Fruit fly (Drosophila melanogaster) whole organism: Measurements from ENCODE around the gene CG8064.

Source experiments
- CG8478 ChIP-seq: fragments of >200 bp; optimal IDR thresholded peaks from 2 replicates; lab custom pipeline; 2018; ENCODE audit warnings: inconsistent platforms
- Dll ChIP-seq: fragments of >200 bp; optimal IDR thresholded peaks from 2 replicates; lab custom pipeline; 2017
- EcR ChIP-seq, 2 experiments: fragments of >200 bp; optimal IDR thresholded peaks; 2 replicates each; lab custom pipeline; 2017; ENCODE audit warnings: missing biosample characterization in 2 of 2, missing genetic modification characterization in 2 of 2, missing genetic modification reagents in 2 of 2
- pan ChIP-seq: fragments of >200 bp; optimal IDR thresholded peaks from 2 replicates; lab custom pipeline; 2017
- psq ChIP-seq: fragments of >200 bp; optimal IDR thresholded peaks from 2 replicates; lab custom pipeline; 2017
- usp ChIP-seq: fragments of >200 bp; optimal IDR thresholded peaks from 2 replicates; lab custom pipeline; 2017; ENCODE audit warnings: missing biosample characterization, missing genetic modification characterization, mixed read lengths

CG8064 gene

dm6 chr3R:18296084-18296483, 12.6 kb downstream of the CG8064 start:
- no peak for TF ChIP-seq EcR (GFP tag; optimal IDR thresholded peaks at IDR 0.05; lab: Kevin White, UChicago)
- TF ChIP-seq CG8478 = no peak
- no peak for TF ChIP-seq psq (lab: Kevin White, UChicago)
- no peak for TF ChIP-seq pan (lab: Kevin White, UChicago)
- TF ChIP-seq Dll (lab: Kevin White, UChicago) = no peak
- no peak for TF ChIP-seq usp (GFP tag; lab: Kevin White, UChicago)

dm6 chr3R:18296737-18297136, 13.3 kb downstream of the CG8064 start:
- TF ChIP-seq usp (GFP tag; lab: Kevin White, UChicago) (no peak), EcR (GFP tag; optimal IDR thresholded peaks at IDR 0.05; lab: Kevin White, UChicago) (no peak), pan (lab: Kevin White, UChicago) (no peak), Dll (lab: Kevin White, UChicago) (no peak), psq (lab: Kevin White, UChicago) (no peak), CG8478 (no peak)

dm6 chr3R:18297444-18298297, 14.2 kb downstream of the CG8064 start:
- no peak for TF ChIP-seq CG8478
- no peak for TF ChIP-seq pan (lab: Kevin White, UChicago)
- no peak for TF ChIP-seq Dll (lab: Kevin White, UChicago)
- no peak for TF ChIP-seq EcR (GFP tag; optimal IDR thresholded peaks at IDR 0.05; lab: Kevin White, UChicago)
- TF ChIP-seq usp (GFP tag; lab: Kevin White, UChicago) = no peak
- no peak for TF ChIP-seq psq (lab: Kevin White, UChicago)

dm6 chr3R:18298298-18298899, 14.9 kb downstream of the CG8064 start:
- TF ChIP-seq usp (GFP tag; lab: Kevin White, UChicago) (no peak), EcR (GFP tag; optimal IDR thresholded peaks at IDR 0.05; lab: Kevin White, UChicago) (no peak), Dll (lab: Kevin White, UChicago) (no peak), psq (lab: Kevin White, UChicago) (no peak), CG8478 (no peak), pan (lab: Kevin White, UChicago) (no peak)

DNA sequence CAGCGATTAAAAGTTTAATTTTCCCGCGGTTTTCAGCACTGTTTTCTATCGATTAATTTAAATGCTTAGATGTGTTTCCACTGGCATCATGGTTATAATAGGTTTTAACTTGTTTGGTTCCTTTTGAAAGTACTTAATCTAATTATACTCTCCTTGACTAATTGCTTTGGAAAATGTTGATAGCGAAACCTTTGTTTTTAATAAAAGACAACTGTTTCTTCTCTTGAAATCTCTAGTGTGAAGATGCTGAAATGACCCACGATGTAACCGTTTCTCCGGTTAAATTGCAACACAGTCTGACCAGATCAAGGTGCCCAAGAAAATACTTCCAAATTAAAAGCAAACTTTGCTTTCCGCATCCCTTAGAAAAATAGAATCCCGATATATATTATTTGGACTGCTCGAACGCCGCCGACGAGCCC, 15.5 kb downstream of the CG8064 start, which contains the start of gene Dlc90F:
TSS of gene Dlc90F (plus strand) at position 330 of the 422 bp plus-strand sequence.
- no peak for TF ChIP-seq usp (GFP tag; lab: Kevin White, UChicago)
- TF ChIP-seq pan (lab: Kevin White, UChicago) = no peak
- TF ChIP-seq CG8478 = no peak
- no peak for TF ChIP-seq Dll (lab: Kevin White, UChicago)
- no peak for TF ChIP-seq psq (lab: Kevin White, UChicago)
- no peak for TF ChIP-seq EcR (GFP tag; optimal IDR thresholded peaks at IDR 0.05; lab: Kevin White, UChicago)

DNA sequence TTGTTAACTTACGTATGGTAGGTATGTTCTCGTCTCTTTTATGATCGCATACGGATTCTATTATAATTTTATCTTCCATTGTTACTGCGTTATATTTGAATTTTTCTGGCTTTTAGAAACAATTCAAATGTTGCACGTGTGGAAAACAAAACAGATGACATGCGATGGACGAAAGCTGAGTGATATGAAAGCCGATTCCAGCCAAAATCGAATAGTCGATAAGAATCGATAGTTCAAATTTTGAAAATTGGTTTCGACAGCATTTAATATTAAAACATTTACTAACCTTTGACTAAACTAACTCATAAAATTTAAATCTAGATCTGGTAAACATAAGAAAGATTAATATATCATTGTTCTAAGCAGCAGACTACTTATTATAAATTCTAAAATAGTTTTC, 18.1 kb downstream of the CG8064 start, which contains the start of gene Polr1E:
TSS of gene Polr1E (minus strand) at position 160 of the 400 bp plus-strand sequence.
- TF ChIP-seq psq (lab: Kevin White, UChicago) (no peak), Dll (lab: Kevin White, UChicago) (no peak), pan (lab: Kevin White, UChicago) (no peak), usp (GFP tag; lab: Kevin White, UChicago) (no peak), EcR (GFP tag; optimal IDR thresholded peaks at IDR 0.05; lab: Kevin White, UChicago) (no peak), CG8478 (no peak)

- TF ChIP-seq CG8478 (no peak), psq (lab: Kevin White, UChicago) (no peak), Dll (lab: Kevin White, UChicago) (no peak), usp (GFP tag; lab: Kevin White, UChicago) (no peak), pan (lab: Kevin White, UChicago) (no peak)
Observed at dm6 chr3R:18302749-18303148, 19.3 kb downstream of the CG8064 start, which contains the start of gene CG7126. Gene CG7126, minus strand, starts transcription at chr3R:18302849.

dm6 chr3R:18309910-18310309, 26.4 kb downstream of the CG8064 start:
- TF ChIP-seq Dll (lab: Kevin White, UChicago) = no peak
- TF ChIP-seq EcR (GFP tag; optimal IDR thresholded peaks at IDR 0.05; lab: Kevin White, UChicago) = no peak
- no peak for TF ChIP-seq usp (GFP tag; lab: Kevin White, UChicago)
- no peak for TF ChIP-seq psq (lab: Kevin White, UChicago)
- no peak for TF ChIP-seq CG8478
- TF ChIP-seq pan (lab: Kevin White, UChicago) = no peak

- TF ChIP-seq Dll (lab: Kevin White, UChicago) (no peak), EcR (GFP tag; optimal IDR thresholded peaks at IDR 0.05; lab: Kevin White, UChicago) (no peak), usp (GFP tag; lab: Kevin White, UChicago) (no peak), pan (lab: Kevin White, UChicago) (no peak), psq (lab: Kevin White, UChicago) (no peak), CG8478 (no peak)
Observed at dm6 chr3R:18310766-18311367, 27.4 kb downstream of the CG8064 start.

DNA sequence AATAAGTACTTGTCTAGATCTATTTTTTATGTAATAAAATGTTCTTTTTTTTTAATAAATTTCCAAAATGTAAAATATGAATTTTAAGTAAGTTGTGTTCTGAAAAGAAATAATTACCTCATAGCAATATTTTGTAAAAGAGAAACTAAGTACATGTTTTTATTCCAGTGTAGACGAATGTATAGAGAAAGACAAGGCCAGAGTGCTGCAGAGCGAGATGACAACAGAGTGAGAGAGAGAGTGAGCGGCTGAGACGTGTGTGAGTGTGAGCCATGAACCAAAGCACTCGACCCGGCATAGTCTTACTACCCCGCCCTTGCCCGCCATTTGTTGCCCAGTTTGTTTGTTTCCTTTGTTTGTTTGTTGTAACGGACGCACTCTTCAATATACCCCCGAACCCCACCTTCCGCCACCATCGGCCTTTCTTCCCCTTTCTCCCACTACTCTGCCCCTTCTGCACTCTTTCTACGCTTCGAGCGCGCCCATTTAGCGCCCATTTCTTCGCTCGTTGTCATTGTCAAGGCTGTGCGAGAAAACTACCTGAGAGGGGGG, 28.0 kb downstream of the CG8064 start:
- TF ChIP-seq usp (GFP tag; lab: Kevin White, UChicago) (no peak), pan (lab: Kevin White, UChicago) (no peak), Dll (lab: Kevin White, UChicago) (no peak), psq (lab: Kevin White, UChicago) (no peak), CG8478 (no peak), EcR (GFP tag; optimal IDR thresholded peaks at IDR 0.05; lab: Kevin White, UChicago) (no peak)
